Fruit fly (Drosophila melanogaster) whole organism, pupa: ENCODE measurements around the gene Ogg1.

Source experiments
- CG32121 ChIP-seq: fragments of 200-800 bp; sonication (Bioruptor generic); IDR thresholded peaks from 2 replicates; pipeline ENCODE4 v1.3.6; 2022; ENCODE audit warnings: missing biosample characterization, missing genetic modification characterization
- CG34367 ChIP-seq: fragments of 200-800 bp; sonication (Bioruptor generic); optimal IDR thresholded peaks from 2 replicates; lab custom pipeline; 2018; ENCODE audit warnings: missing biosample characterization, mild to moderate bottlenecking, missing genetic modification characterization
- CG4496 ChIP-seq: fragments of 200-800 bp; sonication (Bioruptor generic); IDR thresholded peaks from 3 replicates; pipeline ENCODE4 v1.3.6; 2022; ENCODE audit warnings: missing biosample characterization, missing genetic modification characterization
- CG8301 ChIP-seq: fragments of 200-800 bp; sonication (Bioruptor generic); optimal IDR thresholded peaks from 2 replicates; lab custom pipeline; 2018; ENCODE audit warnings: missing biosample characterization, mild to moderate bottlenecking, missing genetic modification characterization
- fd96Ca ChIP-seq: fragments of 200-800 bp; sonication (Bioruptor generic); IDR thresholded peaks from 3 replicates; pipeline ENCODE4 v1.3.6; 2022; ENCODE audit warnings: missing biosample characterization, missing genetic modification characterization

dm6 chrX:8650631-8651133, 39.4 kb upstream of the Ogg1 start, which contains the start of gene oc:
- peak; percentile 78 for TF ChIP-seq CG4496
- TF ChIP-seq CG34367 (tag; lab: Kevin White, UChicago): peak; percentile 56
- TF ChIP-seq CG32121 (GFP tag; lab: Robert Waterston, UW): peak; percentile 72
- TF ChIP-seq fd96Ca (GFP tag; lab: Robert Waterston, UW): peak; percentile 64; the same call in 2 of the 3 replicates
- TF ChIP-seq CG8301: peak; percentile 17
